Worm (Caenorhabditis elegans) whole organism, late embryonic: ENCODE measurements around the gene T14G12.6.
A peak's percentile ranks its signal among the peaks of the same experiment; 100 is the strongest.

Experiments used
- C08G9.2 ChIP-seq: sonication (generic microtip); optimal IDR thresholded peaks from 2 replicates; lab custom pipeline; 2016; ENCODE audit warnings: mild to moderate bottlenecking, missing genetic modification characterization, moderate library complexity, missing compliant biosample characterization
- F13H6.1 ChIP-seq: sonication (generic microtip); optimal IDR thresholded peaks from 2 replicates; lab custom pipeline; 2016; ENCODE audit warnings: missing genetic modification characterization, missing compliant biosample characterization
- K02D7.2 ChIP-seq: sonication (generic microtip); optimal IDR thresholded peaks from 2 replicates; lab custom pipeline; 2017; ENCODE audit warnings: mild to moderate bottlenecking, missing genetic modification characterization, missing compliant biosample characterization
- K09A11.1 ChIP-seq: sonication (generic microtip); optimal IDR thresholded peaks from 2 replicates; lab custom pipeline; 2017; ENCODE audit warnings: antibody characterized with exemption, mild to moderate bottlenecking, missing genetic modification characterization, missing compliant biosample characterization; ENCODE audit not compliant: insufficient read depth
- T23F11.4 ChIP-seq: fragments of 200-800 bp; sonication (Bioruptor generic); optimal IDR thresholded peaks from 2 replicates; lab custom pipeline; 2018; ENCODE audit warnings: mild to moderate bottlenecking, missing genetic modification characterization, missing compliant biosample characterization
- Y22D7AL.16 ChIP-seq: sonication (generic microtip); optimal IDR thresholded peaks from 2 replicates; lab custom pipeline; 2016; ENCODE audit warnings: missing genetic modification characterization, missing compliant biosample characterization
- ceh-14 ChIP-seq: sonication (generic microtip); optimal IDR thresholded peaks from 2 replicates; lab custom pipeline; 2016; ENCODE audit warnings: missing genotype, missing genetic modification characterization, missing compliant biosample characterization
- ceh-18 ChIP-seq: sonication (generic microtip); optimal IDR thresholded peaks from 2 replicates; lab custom pipeline; 2016; ENCODE audit warnings: missing genetic modification characterization, missing compliant biosample characterization
- ceh-30 ChIP-seq: fragments of 150-350 bp; optimal IDR thresholded peaks from 2 replicates; lab custom pipeline; 2014; ENCODE audit warnings: missing biosample characterization, missing genetic modification characterization
- ceh-31 ChIP-seq: sonication (generic microtip); optimal IDR thresholded peaks from 2 replicates; lab custom pipeline; 2016; ENCODE audit warnings: missing genetic modification characterization, missing compliant biosample characterization
- ceh-45 ChIP-seq: fragments of 200-800 bp; sonication (Bioruptor generic); IDR thresholded peaks from 2 replicates; pipeline ENCODE4 v1.3.6; 2022; ENCODE audit warnings: missing genetic modification reagents, missing genetic modification characterization, missing compliant biosample characterization
- ceh-6 ChIP-seq: fragments of 200-800 bp; sonication (Bioruptor generic); optimal IDR thresholded peaks from 2 replicates; lab custom pipeline; 2018; ENCODE audit warnings: mild to moderate bottlenecking, missing genetic modification characterization, missing compliant biosample characterization
- ceh-9 ChIP-seq: sonication (generic microtip); optimal IDR thresholded peaks from 2 replicates; lab custom pipeline; 2016; ENCODE audit warnings: mild to moderate bottlenecking, missing genetic modification characterization, inconsistent platforms, missing compliant biosample characterization
- dmd-4 ChIP-seq: sonication (generic microtip); optimal IDR thresholded peaks from 2 replicates; lab custom pipeline; 2016; ENCODE audit warnings: borderline replicate concordance, missing genetic modification characterization, missing compliant biosample characterization
- elt-2 ChIP-seq: sonication (generic microtip); optimal IDR thresholded peaks from 2 replicates; lab custom pipeline; 2016; ENCODE audit warnings: missing genetic modification reagents, missing genetic modification characterization, missing compliant biosample characterization
- ets-4 ChIP-seq: sonication (generic microtip); optimal IDR thresholded peaks from 2 replicates; lab custom pipeline; 2016; ENCODE audit warnings: missing genetic modification characterization, missing compliant biosample characterization
- eyg-1 ChIP-seq: sonication (generic microtip); optimal IDR thresholded peaks from 2 replicates; lab custom pipeline; 2016; ENCODE audit warnings: missing genotype, missing genetic modification characterization, missing compliant biosample characterization
- fax-1 ChIP-seq: sonication (generic microtip); optimal IDR thresholded peaks from 2 replicates; lab custom pipeline; 2016; ENCODE audit warnings: missing genotype, missing genetic modification characterization, missing compliant biosample characterization
- fkh-6 ChIP-seq: sonication (generic microtip); optimal IDR thresholded peaks from 2 replicates; lab custom pipeline; 2016; ENCODE audit warnings: missing genetic modification characterization, missing compliant biosample characterization
- gmeb-2 ChIP-seq: sonication (generic microtip); optimal IDR thresholded peaks from 2 replicates; lab custom pipeline; 2016; ENCODE audit warnings: missing genetic modification characterization, inconsistent platforms, missing compliant biosample characterization
- hlh-30 ChIP-seq: sonication (generic microtip); optimal IDR thresholded peaks from 2 replicates; lab custom pipeline; 2017; ENCODE audit warnings: antibody characterized with exemption, missing genetic modification characterization, missing compliant biosample characterization; ENCODE audit not compliant: insufficient read depth
- hlh-6 ChIP-seq: sonication (generic microtip); optimal IDR thresholded peaks from 2 replicates; lab custom pipeline; 2016; ENCODE audit warnings: missing genotype, missing genetic modification characterization, missing compliant biosample characterization
- lim-6 ChIP-seq: sonication (generic microtip); optimal IDR thresholded peaks from 2 replicates; lab custom pipeline; 2016; ENCODE audit warnings: missing genetic modification characterization, missing compliant biosample characterization
- madf-2 ChIP-seq: sonication (generic microtip); optimal IDR thresholded peaks from 2 replicates; lab custom pipeline; 2017; ENCODE audit warnings: missing genetic modification characterization, missing compliant biosample characterization
- mec-3 ChIP-seq: sonication (generic microtip); optimal IDR thresholded peaks from 2 replicates; lab custom pipeline; 2016; ENCODE audit warnings: borderline replicate concordance, missing genetic modification characterization, missing compliant biosample characterization
- nfya-1 ChIP-seq: sonication (generic microtip); optimal IDR thresholded peaks from 2 replicates; lab custom pipeline; 2017; ENCODE audit warnings: missing genetic modification characterization, mild to moderate bottlenecking, missing compliant biosample characterization, antibody characterized with exemption, moderate library complexity
- nhr-232 ChIP-seq: sonication (generic microtip); optimal IDR thresholded peaks from 2 replicates; lab custom pipeline; 2016; ENCODE audit warnings: missing genetic modification characterization, missing compliant biosample characterization
- odd-2 ChIP-seq: sonication (generic microtip); optimal IDR thresholded peaks from 2 replicates; lab custom pipeline; 2017; ENCODE audit warnings: antibody characterized with exemption, mild to moderate bottlenecking, missing genetic modification characterization, missing compliant biosample characterization
- pag-3 ChIP-seq: sonication (generic microtip); optimal IDR thresholded peaks from 2 replicates; lab custom pipeline; 2016; ENCODE audit warnings: missing compliant biosample characterization, missing genetic modification characterization, borderline replicate concordance
- pat-9 ChIP-seq: fragments of 200-800 bp; sonication (Bioruptor generic); optimal IDR thresholded peaks from 2 replicates; lab custom pipeline; 2018; ENCODE audit warnings: mild to moderate bottlenecking, missing genetic modification characterization, moderate library complexity, missing compliant biosample characterization
- pax-1 ChIP-seq: fragments of 150-350 bp; optimal IDR thresholded peaks from 2 replicates; lab custom pipeline; 2014; ENCODE audit warnings: missing biosample characterization, missing genetic modification characterization
- pqm-1 ChIP-seq: sonication (generic microtip); optimal IDR thresholded peaks from 2 replicates; lab custom pipeline; 2016; ENCODE audit warnings: missing genetic modification characterization, missing compliant biosample characterization
- rnt-1 ChIP-seq: sonication (generic microtip); optimal IDR thresholded peaks from 2 replicates; lab custom pipeline; 2016; ENCODE audit warnings: missing genetic modification characterization, missing compliant biosample characterization
- sox-2 ChIP-seq: fragments of 200-800 bp; sonication (Bioruptor generic); IDR thresholded peaks from 2 replicates; pipeline ENCODE4 v1.3.6; 2022; ENCODE audit warnings: missing genetic modification reagents, missing genetic modification characterization, missing compliant biosample characterization
- sox-4 ChIP-seq: sonication (generic microtip); optimal IDR thresholded peaks from 2 replicates; lab custom pipeline; 2017; ENCODE audit warnings: mild to moderate bottlenecking, missing genetic modification characterization, inconsistent platforms, missing compliant biosample characterization
- tbx-2 ChIP-seq: sonication (generic microtip); optimal IDR thresholded peaks from 2 replicates; lab custom pipeline; 2016; ENCODE audit warnings: missing genetic modification characterization, missing compliant biosample characterization
- tbx-7 ChIP-seq: sonication (generic microtip); optimal IDR thresholded peaks from 2 replicates; lab custom pipeline; 2016; ENCODE audit warnings: missing genotype, missing genetic modification characterization, missing compliant biosample characterization
- ttx-3 ChIP-seq: sonication (generic microtip); optimal IDR thresholded peaks from 2 replicates; lab custom pipeline; 2016; ENCODE audit warnings: missing genetic modification reagents, missing genetic modification characterization, missing compliant biosample characterization
- unc-3 ChIP-seq, 2 experiments: fragments of 200-800 bp in 1 of 2; sonication (Bioruptor generic) in 1 of 2; sonication (generic microtip) in 1 of 2; conservative IDR thresholded peaks in 1 of 2; optimal IDR thresholded peaks in 1 of 2; 2 replicates each; pipeline versions ENCODE4 v1.3.6 to Lab custom; 2016 to 2022; ENCODE audit warnings: missing compliant biosample characterization in 2 of 2, missing genetic modification characterization in 2 of 2, missing genetic modification reagents in 1 of 2
- unc-42 ChIP-seq: sonication (generic microtip); optimal IDR thresholded peaks from 2 replicates; lab custom pipeline; 2016; ENCODE audit warnings: missing genotype, missing genetic modification characterization, missing compliant biosample characterization
- unc-55 ChIP-seq: sonication (generic microtip); optimal IDR thresholded peaks from 2 replicates; lab custom pipeline; 2017; ENCODE audit warnings: missing biosample characterization, missing genetic modification reagents, missing genetic modification characterization
- zip-5 ChIP-seq: sonication (generic microtip); optimal IDR thresholded peaks from 2 replicates; lab custom pipeline; 2016; ENCODE audit warnings: missing genetic modification characterization, missing compliant biosample characterization
- ztf-16 ChIP-seq: sonication (generic microtip); optimal IDR thresholded peaks from 2 replicates; lab custom pipeline; 2017; ENCODE audit warnings: missing genetic modification characterization, missing compliant biosample characterization

Gene T14G12.6

DNA sequence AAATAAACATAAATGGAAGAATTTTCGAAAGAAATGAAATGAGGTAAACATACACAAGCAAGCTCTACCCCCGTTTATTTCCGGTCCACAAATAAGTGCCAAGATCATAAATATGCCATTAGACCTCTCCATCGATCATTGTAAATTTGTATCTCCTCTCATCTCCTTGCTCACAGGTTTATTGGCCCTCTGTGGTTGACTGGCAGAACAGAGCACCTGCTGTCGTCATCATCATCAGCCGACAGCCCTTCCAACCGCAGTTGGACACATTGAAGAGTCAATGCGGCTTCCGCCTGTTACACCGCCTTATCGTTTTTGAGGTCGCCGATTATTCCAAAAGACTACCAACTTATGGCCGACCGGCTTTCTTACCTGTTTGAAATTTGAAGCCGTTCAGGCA is 20.6 kb downstream of the T14G12.6 start:
- no peak for TF ChIP-seq ceh-14 (tag; lab: Kevin White, UChicago)
- peak; percentile 47 for TF ChIP-seq unc-55 (GFP tag; lab: Kevin White, UChicago)
- no peak for TF ChIP-seq ceh-30 (tag; lab: Kevin White, UChicago)
- TF ChIP-seq K02D7.2 (tag; lab: Kevin White, UChicago), result no peak
- no peak for TF ChIP-seq lim-6 (tag; lab: Kevin White, UChicago)

DNA sequence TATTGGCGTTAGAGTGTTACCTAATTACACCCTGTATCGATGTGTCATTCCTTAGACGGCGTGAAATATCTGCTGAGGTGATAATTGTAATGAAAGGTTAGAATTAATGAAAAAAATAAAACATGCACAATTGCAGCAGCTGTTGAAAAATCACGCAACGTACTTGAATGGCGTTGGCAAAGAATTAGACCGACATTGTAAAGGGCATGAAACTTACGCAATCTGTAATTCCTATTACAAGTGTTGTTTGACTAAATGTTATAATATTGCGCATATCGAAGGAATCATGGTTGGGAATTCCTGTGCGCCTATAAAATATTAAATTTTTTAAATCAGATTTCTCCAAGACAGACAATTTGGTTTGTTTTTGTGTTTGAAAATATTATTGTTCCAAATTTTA is 25.5 kb downstream of the T14G12.6 start, which contains the start of gene tag-18:
Gene tag-18, minus strand, starts transcription at position 305 of the 400 bp plus-strand sequence.
- TF ChIP-seq pqm-1 (tag; lab: Kevin White, UChicago), result no peak
- no peak for TF ChIP-seq F13H6.1 (tag; lab: Kevin White, UChicago)
- no peak for TF ChIP-seq odd-2 (tag; lab: Kevin White, UChicago)
- TF ChIP-seq gmeb-2 (tag; lab: Kevin White, UChicago), result no peak
- no peak for TF ChIP-seq eyg-1 (tag; lab: Kevin White, UChicago)
- TF ChIP-seq Y22D7AL.16 (tag; lab: Kevin White, UChicago), result no peak

DNA sequence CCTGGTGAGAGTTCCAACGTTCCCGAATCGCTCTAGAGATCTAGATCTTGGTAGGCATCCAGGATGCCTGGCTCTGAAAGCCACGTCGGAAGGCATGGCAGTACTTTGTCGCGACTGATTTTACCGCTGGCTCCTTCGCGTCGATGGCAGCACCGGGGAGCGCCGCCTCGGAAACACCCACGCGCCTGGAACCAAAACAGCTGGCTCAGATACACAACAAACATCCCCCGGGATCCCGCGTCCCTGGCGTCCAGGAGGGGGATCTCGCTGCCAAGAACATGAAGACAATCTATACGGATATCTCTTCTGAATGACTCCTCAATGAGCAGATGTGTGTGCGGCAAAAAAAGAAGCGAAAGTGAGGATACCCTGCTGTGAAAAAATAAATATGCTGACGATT is 25.9 kb downstream of the T14G12.6 start:
- no peak for TF ChIP-seq ceh-31 (tag; lab: Kevin White, UChicago)
- no peak for TF ChIP-seq ceh-9 (tag; lab: Kevin White, UChicago)
- TF ChIP-seq ceh-14 (tag; lab: Kevin White, UChicago), result no peak
- no peak for TF ChIP-seq hlh-30 (tag; lab: Kevin White, UChicago)
- TF ChIP-seq ceh-45 (GFP tag; lab: Robert Waterston, UW), result no peak
- TF ChIP-seq gmeb-2 (tag; lab: Kevin White, UChicago), result no peak
- TF ChIP-seq pax-1 (tag; lab: Kevin White, UChicago), result no peak
- no peak for TF ChIP-seq K09A11.1
- no peak for TF ChIP-seq fax-1 (tag; lab: Kevin White, UChicago)
- no peak for TF ChIP-seq T23F11.4 (GFP tag; lab: Kevin White, UChicago)
- TF ChIP-seq ceh-18 (tag; lab: Kevin White, UChicago), result peak; percentile 58
- no peak for TF ChIP-seq K02D7.2 (tag; lab: Kevin White, UChicago)
- no peak for TF ChIP-seq fkh-6 (tag; lab: Kevin White, UChicago)
- no peak for TF ChIP-seq madf-2 (tag; lab: Kevin White, UChicago)
- no peak for TF ChIP-seq unc-3 (GFP tag; conservative IDR thresholded peaks at IDR 0.05; lab: Robert Waterston, UW)
- no peak for TF ChIP-seq unc-3 (tag; optimal IDR thresholded peaks at IDR 0.05; lab: Kevin White, UChicago)
- TF ChIP-seq hlh-6 (tag; lab: Kevin White, UChicago), result no peak
- TF ChIP-seq rnt-1, result peak; percentile 32
- TF ChIP-seq tbx-2 (tag; lab: Kevin White, UChicago), result peak; percentile 1
- TF ChIP-seq mec-3 (tag; lab: Kevin White, UChicago), result no peak

DNA sequence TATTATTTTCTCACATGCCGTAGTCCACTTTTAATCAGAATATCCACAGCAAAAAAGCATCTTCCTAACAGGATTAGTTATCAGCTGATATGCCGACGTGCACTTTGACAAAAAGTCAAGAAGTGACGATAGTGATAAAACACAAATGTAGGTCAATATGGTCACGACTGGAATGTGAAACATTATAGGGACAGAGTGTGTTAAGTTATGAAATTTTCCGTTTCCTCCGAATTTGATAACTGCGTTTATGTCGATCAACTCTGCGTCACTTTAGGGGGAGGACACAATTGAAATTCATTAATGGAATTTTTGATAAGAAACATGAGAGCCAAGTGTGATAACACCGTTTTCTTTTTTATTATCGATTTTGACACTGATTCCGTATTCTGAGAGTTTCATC is 30.3 kb downstream of the T14G12.6 start, which contains the start of gene aex-4:
Gene aex-4, plus strand, starts transcription at position 312 of the 400 bp plus-strand sequence.
- TF ChIP-seq elt-2 (peak; percentile 64), ztf-16 (tag; lab: Kevin White, UChicago) (no peak)

DNA sequence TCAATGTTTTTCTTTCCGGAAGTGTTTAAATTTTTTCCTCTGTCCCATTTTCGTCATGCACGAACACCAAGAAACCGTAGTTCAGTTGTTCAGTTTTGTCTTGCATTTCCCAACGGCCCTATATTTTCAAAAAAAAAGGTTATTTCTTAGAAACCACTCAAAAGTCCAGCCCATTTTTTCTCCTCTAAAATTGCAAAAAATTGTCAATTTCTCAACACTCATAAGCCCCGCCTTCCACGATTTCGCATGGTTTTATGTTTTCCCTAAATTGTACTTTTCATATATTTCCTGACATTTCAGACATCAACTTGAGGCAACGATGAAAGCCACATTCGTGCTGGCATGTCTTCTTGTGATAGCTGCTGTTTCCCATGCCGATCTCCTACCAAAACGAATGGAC is 32.0 kb downstream of the T14G12.6 start, which contains the start of gene nlp-1:
Gene nlp-1, plus strand, starts transcription at position 301 of the 400 bp plus-strand sequence.
- TF ChIP-seq pat-9 (tag; lab: Kevin White, UChicago) (no peak), K09A11.1 (no peak), zip-5 (tag; lab: Kevin White, UChicago) (no peak), unc-42 (no peak), ets-4 (tag; lab: Kevin White, UChicago) (no peak), nfya-1 (tag; lab: Kevin White, UChicago) (no peak), lim-6 (tag; lab: Kevin White, UChicago) (no peak), dmd-4 (no peak), nhr-232 (no peak), sox-4 (tag; lab: Kevin White, UChicago) (no peak), K02D7.2 (tag; lab: Kevin White, UChicago) (no peak), ceh-6 (GFP tag; lab: Kevin White, UChicago) (no peak), C08G9.2 (tag; lab: Kevin White, UChicago) (no peak), pag-3 (tag; lab: Kevin White, UChicago) (no peak), ceh-18 (tag; lab: Kevin White, UChicago) (no peak), tbx-7 (no peak), elt-2 (no peak), sox-2 (GFP tag; lab: Robert Waterston, UW) (no peak), ttx-3 (tag; lab: Kevin White, UChicago) (no peak)
- TF ChIP-seq, all 69 proteins: peak for 0
